Worm (Caenorhabditis elegans): ENCODE results near the gene T05A12.4.

Gene T05A12.4

ce11 chrIV:6887601-6888099, at the start of gene T05A12.4, which contains the start of gene T05A12.3:
T05A12.4 (plus strand) TSS chrIV:6887948.
T05A12.3 (minus strand) TSS chrIV:6887651.
- TF ChIP-seq hmbx-1 (tag; optimal IDR thresholded peaks at IDR 0.05) (no peak), ets-7 (tag; optimal IDR thresholded peaks at IDR 0.05) (peak; percentile 35), aly-1 (tag; optimal IDR thresholded peaks at IDR 0.05) (no peak), ama-1 (optimal IDR thresholded peaks at IDR 0.05) (no peak), B0310.2 (tag; optimal IDR thresholded peaks at IDR 0.05) (no peak), tbx-37 (GFP tag; conservative IDR thresholded peaks at IDR 0.05) (peak; percentile 55; the same call in 1 of the 2 replicates), hmg-4 (GFP tag; optimal IDR thresholded peaks at IDR 0.05) (no peak)

- no peak for TF ChIP-seq tbx-37 (GFP tag; conservative IDR thresholded peaks at IDR 0.05)
- TF ChIP-seq hnd-1 (tag; optimal IDR thresholded peaks at IDR 0.05): no peak
- TF ChIP-seq hmbx-1 (tag; optimal IDR thresholded peaks at IDR 0.05): no peak
- no peak for TF ChIP-seq ama-1 (optimal IDR thresholded peaks at IDR 0.05)
- TF ChIP-seq hmg-4 (GFP tag; optimal IDR thresholded peaks at IDR 0.05): no peak
- TF ChIP-seq aly-1 (tag; optimal IDR thresholded peaks at IDR 0.05): no peak
- TF ChIP-seq B0310.2 (tag; optimal IDR thresholded peaks at IDR 0.05): no peak
- TF ChIP-seq ets-7 (tag; optimal IDR thresholded peaks at IDR 0.05): no peak
- TF ChIP-seq ceh-13 (GFP tag; optimal IDR thresholded peaks at IDR 0.05): no peak
- TF ChIP-seq scrt-1 (GFP tag; IDR thresholded peaks at IDR 0.05): no peak
- TF ChIP-seq tbx-11 (GFP tag; IDR thresholded peaks at IDR 0.05): no peak
- no peak for TF ChIP-seq sea-1 (GFP tag; conservative IDR thresholded peaks at IDR 0.05)
- TF ChIP-seq tra-4 (tag; optimal IDR thresholded peaks at IDR 0.05): no peak
- TF ChIP-seq F13C5.2 (tag; optimal IDR thresholded peaks at IDR 0.05): no peak
These were observed 48.6 kb upstream of the T05A12.4 start for ce11 chrIV:6839091-6839522.

DNA sequence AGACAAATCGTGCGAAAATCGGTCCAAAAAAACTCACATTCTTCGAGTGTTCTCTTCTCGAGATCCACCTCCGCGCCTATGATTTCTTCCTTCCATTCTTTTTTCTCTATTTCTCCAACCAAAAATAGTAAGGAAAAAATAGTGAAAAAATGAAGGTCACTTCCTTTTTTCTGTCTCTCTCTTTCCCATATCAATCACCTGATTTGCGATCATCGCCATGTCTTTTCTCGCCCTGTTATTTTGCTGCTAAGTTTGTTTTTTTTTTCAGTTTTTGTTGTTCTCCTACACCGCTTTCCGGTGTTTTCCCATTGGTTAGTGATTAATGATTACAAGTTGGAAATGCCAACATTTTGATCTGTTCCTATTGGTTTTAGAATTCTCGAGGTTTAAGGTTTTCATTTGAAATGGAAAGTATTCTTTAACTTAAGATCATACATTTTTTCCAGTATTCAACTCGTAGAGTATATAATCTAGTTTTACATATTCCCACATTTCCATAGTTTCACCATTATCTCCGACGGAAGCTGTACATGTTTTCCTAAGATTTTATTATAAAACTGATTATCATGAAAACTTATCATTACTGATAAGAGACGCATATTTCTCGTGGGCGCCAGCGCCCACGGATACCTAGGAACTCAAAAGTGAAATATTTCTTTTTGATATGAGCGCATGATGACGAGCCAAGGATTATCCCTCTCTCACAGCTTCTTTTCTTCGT, 46.0 kb upstream of the T05A12.4 start:
- TF ChIP-seq tra-4 (tag; optimal IDR thresholded peaks at IDR 0.05): no peak
- TF ChIP-seq sea-1 (GFP tag; conservative IDR thresholded peaks at IDR 0.05): no peak
- no peak for TF ChIP-seq ets-7 (tag; optimal IDR thresholded peaks at IDR 0.05)
- TF ChIP-seq F13C5.2 (tag; optimal IDR thresholded peaks at IDR 0.05): no peak
- TF ChIP-seq pes-1 (GFP tag; IDR thresholded peaks at IDR 0.05): no peak
- TF ChIP-seq hnd-1 (tag; optimal IDR thresholded peaks at IDR 0.05): no peak
- TF ChIP-seq scrt-1 (GFP tag; IDR thresholded peaks at IDR 0.05): no peak
- no peak for TF ChIP-seq hmg-4 (GFP tag; optimal IDR thresholded peaks at IDR 0.05)
- no peak for TF ChIP-seq tbx-11 (GFP tag; IDR thresholded peaks at IDR 0.05)
- no peak for TF ChIP-seq ceh-36 (tag; optimal IDR thresholded peaks at IDR 0.05)

- TF ChIP-seq hnd-1 (tag; optimal IDR thresholded peaks at IDR 0.05) (no peak), hmg-4 (GFP tag; optimal IDR thresholded peaks at IDR 0.05) (no peak), hmbx-1 (tag; optimal IDR thresholded peaks at IDR 0.05) (no peak), ama-1 (optimal IDR thresholded peaks at IDR 0.05) (no peak)
These were observed 45.2 kb upstream of the T05A12.4 start, which contains the start of gene lip-1 for ce11 chrIV:6842470-6843008. lip-1 (plus strand) TSS chrIV:6842958.

DNA sequence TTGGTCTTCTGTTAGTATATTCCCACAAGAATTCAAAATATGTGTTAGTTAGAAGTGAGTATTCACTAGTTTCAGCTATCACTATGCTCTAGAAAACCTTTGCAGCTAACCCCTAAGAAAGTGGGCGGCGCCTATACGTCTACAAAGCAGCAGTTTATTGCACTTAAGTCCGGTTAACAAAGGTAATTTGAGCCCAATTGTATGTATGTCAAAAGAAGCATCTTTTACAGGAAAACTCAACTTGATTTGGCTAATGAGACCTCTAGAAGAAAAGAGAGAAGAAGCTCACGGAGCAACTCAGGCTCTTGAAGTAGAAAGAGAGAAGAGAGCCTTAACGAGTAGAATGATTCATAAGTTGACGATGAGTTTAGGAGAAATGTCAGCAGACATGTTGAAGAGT, 35.0 kb upstream of the T05A12.4 start:
- no peak for TF ChIP-seq B0310.2 (tag; optimal IDR thresholded peaks at IDR 0.05)
- no peak for TF ChIP-seq ets-7 (tag; optimal IDR thresholded peaks at IDR 0.05)
- no peak for TF ChIP-seq aly-1 (tag; optimal IDR thresholded peaks at IDR 0.05)
- no peak for TF ChIP-seq tbx-11 (GFP tag; IDR thresholded peaks at IDR 0.05)
- no peak for TF ChIP-seq ceh-13 (GFP tag; optimal IDR thresholded peaks at IDR 0.05)
- TF ChIP-seq ama-1 (optimal IDR thresholded peaks at IDR 0.05): no peak
- TF ChIP-seq ceh-36 (tag; optimal IDR thresholded peaks at IDR 0.05): no peak
- no peak for TF ChIP-seq hnd-1 (tag; optimal IDR thresholded peaks at IDR 0.05)
- no peak for TF ChIP-seq tra-4 (tag; optimal IDR thresholded peaks at IDR 0.05)
- no peak for TF ChIP-seq scrt-1 (GFP tag; IDR thresholded peaks at IDR 0.05)
- no peak for TF ChIP-seq F13C5.2 (tag; optimal IDR thresholded peaks at IDR 0.05)
- no peak for TF ChIP-seq flt-1 (GFP tag; IDR thresholded peaks at IDR 0.05)
- TF ChIP-seq sea-1 (GFP tag; conservative IDR thresholded peaks at IDR 0.05): no peak
- TF ChIP-seq pes-1 (GFP tag; IDR thresholded peaks at IDR 0.05): no peak

DNA sequence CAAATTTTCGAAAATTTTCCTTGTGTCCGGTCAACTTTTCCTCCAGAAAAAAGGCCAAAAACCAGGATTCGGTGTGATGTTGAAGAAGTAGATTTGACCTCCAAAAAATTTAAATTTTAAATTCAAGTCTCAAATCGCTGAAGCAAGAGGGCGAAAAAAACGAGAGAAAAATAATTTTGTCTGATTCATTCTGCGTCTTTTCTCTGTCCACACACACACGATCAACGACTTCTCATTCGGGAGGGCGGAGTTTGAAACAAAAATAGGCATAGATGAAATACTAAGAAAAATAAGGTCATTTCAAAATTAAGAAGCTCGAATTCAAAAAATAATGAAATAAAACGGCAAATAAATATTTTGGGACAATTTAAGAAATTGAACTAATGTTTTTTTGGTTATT, 28.5 kb upstream of the T05A12.4 start, which contains the start of gene R13H7.2:
R13H7.2 (minus strand) TSS at position 101 of the 400 bp plus-strand sequence.
- no peak for TF ChIP-seq F13C5.2 (tag; optimal IDR thresholded peaks at IDR 0.05)
- no peak for TF ChIP-seq B0310.2 (tag; optimal IDR thresholded peaks at IDR 0.05)
- no peak for TF ChIP-seq hmbx-1 (tag; optimal IDR thresholded peaks at IDR 0.05)
- no peak for TF ChIP-seq hnd-1 (tag; optimal IDR thresholded peaks at IDR 0.05)
- TF ChIP-seq tbx-37 (GFP tag; conservative IDR thresholded peaks at IDR 0.05): no peak
- TF ChIP-seq ceh-36 (tag; optimal IDR thresholded peaks at IDR 0.05): no peak
- TF ChIP-seq scrt-1 (GFP tag; IDR thresholded peaks at IDR 0.05): no peak
- no peak for TF ChIP-seq ama-1 (optimal IDR thresholded peaks at IDR 0.05)
- TF ChIP-seq hmg-4 (GFP tag; optimal IDR thresholded peaks at IDR 0.05): no peak
- no peak for TF ChIP-seq ceh-13 (GFP tag; optimal IDR thresholded peaks at IDR 0.05)
- no peak for TF ChIP-seq sea-1 (GFP tag; conservative IDR thresholded peaks at IDR 0.05)
- TF ChIP-seq aly-1 (tag; optimal IDR thresholded peaks at IDR 0.05): no peak
- TF ChIP-seq flt-1 (GFP tag; IDR thresholded peaks at IDR 0.05): no peak
- TF ChIP-seq pes-1 (GFP tag; IDR thresholded peaks at IDR 0.05): no peak
- TF ChIP-seq tra-4 (tag; optimal IDR thresholded peaks at IDR 0.05): no peak
- TF ChIP-seq ets-7 (tag; optimal IDR thresholded peaks at IDR 0.05): no peak
- no peak for TF ChIP-seq tbx-11 (GFP tag; IDR thresholded peaks at IDR 0.05)

- no peak for TF ChIP-seq scrt-1 (GFP tag; IDR thresholded peaks at IDR 0.05)
- TF ChIP-seq ama-1 (optimal IDR thresholded peaks at IDR 0.05): no peak
- no peak for TF ChIP-seq flt-1 (GFP tag; IDR thresholded peaks at IDR 0.05)
- TF ChIP-seq tbx-37 (GFP tag; conservative IDR thresholded peaks at IDR 0.05): no peak
- no peak for TF ChIP-seq tbx-11 (GFP tag; IDR thresholded peaks at IDR 0.05)
- no peak for TF ChIP-seq aly-1 (tag; optimal IDR thresholded peaks at IDR 0.05)
- TF ChIP-seq hmbx-1 (tag; optimal IDR thresholded peaks at IDR 0.05): no peak
- no peak for TF ChIP-seq ets-7 (tag; optimal IDR thresholded peaks at IDR 0.05)
- TF ChIP-seq B0310.2 (tag; optimal IDR thresholded peaks at IDR 0.05): no peak
These were observed 20.0 kb upstream of the T05A12.4 start, which contains the start of gene srx-20 for ce11 chrIV:6867791-6868190. srx-20 (plus strand) TSS chrIV:6868091.
